Fruit fly (Drosophila melanogaster): ENCODE data around the gene santa-maria.

dm6 chr2L:7494341-7495293 is 43.6 kb upstream of the santa-maria start:
- TF ChIP-seq CG8478 (optimal IDR thresholded peaks at IDR 0.05) (no peak), CTCF (optimal IDR thresholded peaks at IDR 0.05) (no peak)
